Worm (Caenorhabditis elegans) whole organism, L4 larva: ENCODE data around the gene K06H7.7.

Experiments
- ces-1 ChIP-seq: fragments of 150-350 bp; sonication (generic microtip); optimal IDR thresholded peaks from 4 replicates; lab custom pipeline; 2014; ENCODE audit warnings: missing biosample characterization, missing genetic modification reagents, missing genetic modification characterization
- daf-19 ChIP-seq: fragments of 200-800 bp; sonication (Bioruptor generic); conservative IDR thresholded peaks from 2 replicates; pipeline ENCODE4 v1.3.6; 2022; ENCODE audit warnings: missing genetic modification characterization, missing compliant biosample characterization
- fos-1 ChIP-seq: fragments of 150-350 bp; optimal IDR thresholded peaks from 2 replicates; lab custom pipeline; 2014; ENCODE audit warnings: missing biosample characterization, missing genetic modification characterization
- lin-15B ChIP-seq: fragments of 150-350 bp; sonication (generic microtip); optimal IDR thresholded peaks from 3 replicates; lab custom pipeline; 2014; ENCODE audit warnings: missing biosample characterization, missing genetic modification characterization
- lin-39 ChIP-seq: fragments of 150-350 bp; optimal IDR thresholded peaks from 2 replicates; lab custom pipeline; 2014; ENCODE audit warnings: missing biosample characterization, missing genetic modification reagents, missing genetic modification characterization
- nhr-28 ChIP-seq: fragments of 150-350 bp; optimal IDR thresholded peaks from 2 replicates; lab custom pipeline; 2014; ENCODE audit warnings: missing biosample characterization, missing genetic modification characterization

DNA sequence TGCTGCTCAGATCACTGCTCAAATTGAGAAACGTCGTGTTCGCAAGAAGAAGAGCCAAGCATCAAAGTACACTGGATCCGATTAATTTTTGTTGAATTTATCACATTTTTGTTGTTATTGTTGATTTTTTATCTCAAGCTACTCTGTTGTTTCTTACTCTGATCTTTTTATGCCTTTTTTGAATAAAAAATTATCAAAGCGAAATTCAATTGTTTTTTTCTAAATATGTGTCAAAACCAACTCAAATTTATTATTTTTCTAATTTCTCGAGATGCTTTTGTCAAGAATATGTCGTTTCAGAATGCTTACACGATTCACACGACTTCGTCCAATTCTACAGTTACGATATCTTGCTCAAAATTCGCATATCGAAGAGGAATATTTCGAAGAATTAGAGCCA is 37.9 kb downstream of the K06H7.7 start, which contains the start of gene K12H4.2:
- no peak for TF ChIP-seq daf-19 (GFP tag; lab: Robert Waterston, UW)
- TF ChIP-seq fos-1: no peak
- TF ChIP-seq ces-1 (GFP tag; lab: Kevin White, UChicago): no peak
- no peak for TF ChIP-seq lin-15B (tag; lab: Kevin White, UChicago)
- TF ChIP-seq lin-39 (tag; lab: Kevin White, UChicago): no peak
- no peak for TF ChIP-seq nhr-28 (tag; lab: Kevin White, UChicago)
